Fruit fly (Drosophila melanogaster) whole organism, adult: Measurements from ENCODE around the gene comm2.

ENCODE experiments used
- CG14711 ChIP-seq: fragments of 200-800 bp; sonication (Bioruptor generic); optimal IDR thresholded peaks from 2 replicates; lab custom pipeline; 2018; ENCODE audit warnings: missing biosample characterization, mild to moderate bottlenecking, missing genetic modification characterization, moderate library complexity
- CG33017 ChIP-seq: fragments of 200-800 bp; sonication (Bioruptor generic); optimal IDR thresholded peaks from 2 replicates; lab custom pipeline; 2018; ENCODE audit warnings: missing biosample characterization, mild to moderate bottlenecking, missing genetic modification characterization, moderate library complexity
- Hr96 ChIP-seq: fragments of 200-800 bp; sonication (Bioruptor generic); optimal IDR thresholded peaks from 2 replicates; lab custom pipeline; 2016; ENCODE audit warnings: missing biosample characterization, missing genetic modification characterization
- bab1 ChIP-seq: fragments of 200-800 bp; sonication (Bioruptor generic); optimal IDR thresholded peaks from 3 replicates; lab custom pipeline; 2019; ENCODE audit warnings: missing biosample characterization, mild to moderate bottlenecking, missing genetic modification characterization, moderate library complexity
- tj ChIP-seq: fragments of 200-800 bp; sonication (Bioruptor generic); optimal IDR thresholded peaks from 3 replicates; lab custom pipeline; 2017; ENCODE audit warnings: missing biosample characterization, mild to moderate bottlenecking, missing genetic modification characterization, moderate library complexity
- toe ChIP-seq: fragments of 200-800 bp; sonication (Bioruptor generic); optimal IDR thresholded peaks from 2 replicates; lab custom pipeline; 2016; ENCODE audit warnings: missing biosample characterization, missing genetic modification characterization

- TF ChIP-seq CG14711 (tag; lab: Kevin White, UChicago): no peak
- no peak for TF ChIP-seq bab1 (GFP tag; lab: Kevin White, UChicago)
- TF ChIP-seq toe: no peak
- no peak for TF ChIP-seq CG33017 (tag; lab: Kevin White, UChicago)
- TF ChIP-seq tj: no peak
- TF ChIP-seq Hr96 (GFP tag; lab: Kevin White, UChicago): no peak
These were observed 49.1 kb downstream of the comm2 start, which contains the start of gene CG43084 for dm6 chr3L:15650552-15650951.
